Fruit fly (Drosophila melanogaster): ENCODE results near the gene msl-1.

msl-1 gene

DNA sequence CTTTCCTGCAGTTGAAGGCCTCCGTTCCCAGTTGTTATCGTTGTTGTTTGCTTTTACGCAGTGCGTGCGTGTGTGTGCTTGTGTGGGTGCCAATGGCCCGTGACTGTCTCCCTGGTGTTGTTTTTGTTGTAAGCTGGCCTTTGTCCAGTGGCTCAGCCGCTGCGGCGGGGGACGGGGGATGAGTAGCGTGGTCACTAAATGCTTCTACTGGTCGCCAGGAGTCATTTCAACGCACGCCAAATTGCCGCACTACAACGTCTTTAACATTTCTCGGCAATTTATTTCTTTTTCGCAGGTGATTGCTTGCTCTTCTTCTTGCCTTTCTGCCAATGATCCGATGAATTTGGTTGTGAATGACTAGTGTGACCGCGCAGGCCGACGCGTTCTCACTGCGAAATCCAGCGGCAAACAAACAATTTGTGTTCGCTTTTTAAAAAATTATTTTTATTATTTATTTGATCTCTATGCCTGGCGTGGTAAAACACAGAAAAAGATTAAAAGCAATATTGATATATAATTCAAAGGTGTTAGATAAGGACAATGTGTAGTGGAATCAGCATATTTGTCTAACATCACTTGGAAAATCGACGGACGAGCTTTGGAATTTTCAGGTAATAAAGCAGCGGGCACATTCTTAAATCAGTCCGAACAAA lies 19.8 kb upstream of the msl-1 start, which contains the start of the genes Faf2 and Grip71 (continued):
- TF ChIP-seq Bteb2 (GFP tag; optimal IDR thresholded peaks at IDR 0.05), result peak; percentile 79
- peak; percentile 89; the same call in 1 of the 2 replicates for TF ChIP-seq danr (GFP tag; IDR thresholded peaks at IDR 0.05)
- TF ChIP-seq NC2α (GFP tag; optimal IDR thresholded peaks at IDR 0.05), result peak; percentile 32
- TF ChIP-seq CG15514 (GFP tag; optimal IDR thresholded peaks at IDR 0.05), result peak; percentile 90
- TF ChIP-seq croc (GFP tag; conservative IDR thresholded peaks at IDR 0.05), result peak; percentile 91
- TF ChIP-seq Ada2b (GFP tag; IDR thresholded peaks at IDR 0.05), result peak; percentile 92
- TF ChIP-seq sr (GFP tag; IDR thresholded peaks at IDR 0.05), result peak; percentile 72; the same call in 1 of the 3 replicates
- TF ChIP-seq nom (GFP tag; optimal IDR thresholded peaks at IDR 0.05), result peak; percentile 87
- TF ChIP-seq bsh (GFP tag; optimal IDR thresholded peaks at IDR 0.05), result peak in 1 of 2 experiments; percentile 93
- TF ChIP-seq jumu (GFP tag; optimal IDR thresholded peaks at IDR 0.05), result peak; percentile 80
- peak; percentile 23 for TF ChIP-seq Hey (tag; optimal IDR thresholded peaks at IDR 0.05)
- TF ChIP-seq sug (tag; optimal IDR thresholded peaks at IDR 0.05), result peak; percentile 87
- TF ChIP-seq Mrtf (GFP tag; IDR thresholded peaks at IDR 0.05), result peak; percentile 93
- TF ChIP-seq sens-2 (GFP tag; IDR thresholded peaks at IDR 0.05), result peak; percentile 86
- peak; percentile 85 for TF ChIP-seq gsb-n (tag; optimal IDR thresholded peaks at IDR 0.05)
- TF ChIP-seq HLH3B (GFP tag; IDR thresholded peaks at IDR 0.05), result peak; percentile 93
- TF ChIP-seq Hr78 (GFP tag; optimal IDR thresholded peaks at IDR 0.05), result peak in 1 of 2 experiments; percentile 64
- TF ChIP-seq al (GFP tag; IDR thresholded peaks at IDR 0.05), result peak; percentile 95
- TF ChIP-seq CG5953 (GFP tag; IDR thresholded peaks at IDR 0.05), result peak; percentile 89
- TF ChIP-seq MTF-1 (GFP tag; optimal IDR thresholded peaks at IDR 0.05; ENCODE audit: borderline replicate concordance), result peak; percentile 53
- peak; percentile 48 to 86 for TF ChIP-seq Eip74EF (GFP tag; optimal IDR thresholded peaks at IDR 0.05)
- peak; percentile 96 for TF ChIP-seq CG32532 (GFP tag; IDR thresholded peaks at IDR 0.05)
- TF ChIP-seq odd (GFP tag; optimal IDR thresholded peaks at IDR 0.05), result peak; percentile 1
- TF ChIP-seq hb (GFP tag; IDR thresholded peaks at IDR 0.05; ENCODE audit: partially characterized antibody), result peak; percentile 53; the same call in 1 of the 3 replicates
- peak; percentile 82 for TF ChIP-seq YL-1 (GFP tag; optimal IDR thresholded peaks at IDR 0.05)
- no peak for TF ChIP-seq CG12236 (GFP tag; optimal IDR thresholded peaks at IDR 0.05)
- TF ChIP-seq crol (GFP tag; IDR thresholded peaks at IDR 0.05), result no peak; the same call in 1 of the 2 replicates
- TF ChIP-seq CG13424 (tag; optimal IDR thresholded peaks at IDR 0.05), result peak; percentile 91
- TF ChIP-seq ab (GFP tag; optimal IDR thresholded peaks at IDR 0.05), result peak; percentile 6
- peak; percentile 77 for TF ChIP-seq Antp (GFP tag; optimal IDR thresholded peaks at IDR 0.05)
- peak; percentile 93 for TF ChIP-seq E2f1 (GFP tag; IDR thresholded peaks at IDR 0.05)
- TF ChIP-seq oc (tag; optimal IDR thresholded peaks at IDR 0.05), result peak; percentile 76
- peak; percentile 86 for TF ChIP-seq Oli (tag; optimal IDR thresholded peaks at IDR 0.05)
- peak; percentile 81 for TF ChIP-seq CG12104 (GFP tag; optimal IDR thresholded peaks at IDR 0.05)
- peak; percentile 88 for TF ChIP-seq Hmr (GFP tag; optimal IDR thresholded peaks at IDR 0.05)
- peak; percentile 95 for TF ChIP-seq CG14667 (GFP tag; IDR thresholded peaks at IDR 0.05)
- peak; percentile 94 for TF ChIP-seq zen (tag; optimal IDR thresholded peaks at IDR 0.05)
- TF ChIP-seq CG10209 (GFP tag; optimal IDR thresholded peaks at IDR 0.05), result peak; percentile 90
- TF ChIP-seq pnt (GFP tag; optimal IDR thresholded peaks at IDR 0.05), result peak; percentile 90
- TF ChIP-seq CG12391 (tag; optimal IDR thresholded peaks at IDR 0.05), result peak; percentile 94
- peak; percentile 99 for TF ChIP-seq ssp (GFP tag; IDR thresholded peaks at IDR 0.05)
- peak; percentile 94 for TF ChIP-seq CG2120 (GFP tag; optimal IDR thresholded peaks at IDR 0.05)
- peak; percentile 96 for TF ChIP-seq esg (GFP tag; conservative IDR thresholded peaks at IDR 0.05)
- peak; percentile 43 to 65 for TF ChIP-seq Dfd (GFP tag; optimal IDR thresholded peaks at IDR 0.05)
- TF ChIP-seq CG8478 (optimal IDR thresholded peaks at IDR 0.05), result peak; percentile 80
- TF ChIP-seq Awh (GFP tag; IDR thresholded peaks at IDR 0.05), result peak; percentile 94
- peak; percentile 17; the same call in 1 of the 2 replicates for TF ChIP-seq bbx (GFP tag; IDR thresholded peaks at IDR 0.05; ENCODE audit: partially characterized antibody)
- TF ChIP-seq nerfin-2 (GFP tag; IDR thresholded peaks at IDR 0.05; ENCODE audit: partially characterized antibody), result no peak
- peak; percentile 65 for TF ChIP-seq onecut (GFP tag; IDR thresholded peaks at IDR 0.05)
